Worm (Caenorhabditis elegans) whole organism, L3 larva: ENCODE results near the gene fbf-2.
A peak's percentile ranks its signal among the peaks of the same experiment; 100 is the strongest.

ENCODE experiments used
- ZK546.5 ChIP-seq: sonication (generic microtip); optimal IDR thresholded peaks from 2 replicates; lab custom pipeline; 2017; ENCODE audit warnings: missing biosample characterization, missing genetic modification characterization
- aly-2 ChIP-seq: fragments of 150-350 bp; optimal IDR thresholded peaks from 2 replicates; lab custom pipeline; 2014; ENCODE audit warnings: missing biosample characterization, missing genetic modification characterization
- elt-3 ChIP-seq, 3 experiments: fragments of 150-350 bp in 1 of 3; sonication (generic microtip) in 2 of 3; optimal IDR thresholded peaks; 2 replicates in 2 of 3; 4 replicates in 1 of 3; lab custom pipeline; 2014 to 2017; ENCODE audit warnings: missing biosample characterization in 3 of 3, missing genetic modification characterization in 3 of 3
- fkh-2 ChIP-seq: fragments of 150-350 bp; optimal IDR thresholded peaks from 2 replicates; lab custom pipeline; 2014; ENCODE audit warnings: missing biosample characterization, missing genetic modification reagents, missing genetic modification characterization
- lin-15B ChIP-seq: fragments of 150-350 bp; optimal IDR thresholded peaks from 2 replicates; lab custom pipeline; 2014; ENCODE audit warnings: missing biosample characterization, missing genetic modification characterization
- mdl-1 ChIP-seq: fragments of 150-350 bp; optimal IDR thresholded peaks from 2 replicates; lab custom pipeline; 2014; ENCODE audit warnings: missing biosample characterization, missing genetic modification characterization
- nhr-11 ChIP-seq: fragments of 150-350 bp; optimal IDR thresholded peaks from 2 replicates; lab custom pipeline; 2014; ENCODE audit warnings: missing biosample characterization, missing genetic modification characterization
- nhr-23 ChIP-seq: fragments of 150-350 bp; optimal IDR thresholded peaks from 2 replicates; lab custom pipeline; 2014; ENCODE audit warnings: missing biosample characterization, missing genetic modification reagents, missing genetic modification characterization
- nhr-28 ChIP-seq: fragments of 150-350 bp; optimal IDR thresholded peaks from 2 replicates; lab custom pipeline; 2014; ENCODE audit warnings: missing biosample characterization, missing genetic modification characterization
- nhr-67 ChIP-seq: fragments of 150-350 bp; optimal IDR thresholded peaks from 2 replicates; lab custom pipeline; 2014; ENCODE audit warnings: missing biosample characterization, missing genetic modification characterization
- pha-4 ChIP-seq: fragments of 150-350 bp; optimal IDR thresholded peaks from 2 replicates; lab custom pipeline; 2014; ENCODE audit warnings: missing biosample characterization, missing genetic modification reagents, missing genetic modification characterization
- sea-2 ChIP-seq: fragments of 150-350 bp; sonication (generic microtip); optimal IDR thresholded peaks from 4 replicates; lab custom pipeline; 2014; ENCODE audit warnings: missing biosample characterization, missing genetic modification reagents, missing genetic modification characterization
- unc-62 ChIP-seq: fragments of 150-350 bp; sonication (generic microtip); optimal IDR thresholded peaks from 4 replicates; lab custom pipeline; 2014; ENCODE audit warnings: missing biosample characterization, missing genetic modification reagents, missing genetic modification characterization
- zag-1 ChIP-seq: fragments of 150-350 bp; optimal IDR thresholded peaks from 2 replicates; lab custom pipeline; 2014; ENCODE audit warnings: missing biosample characterization, missing genetic modification characterization

- no peak for TF ChIP-seq fkh-2 (tag; lab: Kevin White, UChicago)
- no peak for TF ChIP-seq nhr-28 (tag; lab: Kevin White, UChicago)
- TF ChIP-seq zag-1: no peak
- no peak for TF ChIP-seq aly-2 (tag; lab: Kevin White, UChicago)
- no peak for TF ChIP-seq lin-15B (tag; lab: Kevin White, UChicago)
- TF ChIP-seq mdl-1 (tag; lab: Kevin White, UChicago): no peak
- TF ChIP-seq nhr-67 (tag; lab: Kevin White, UChicago): no peak
- TF ChIP-seq ZK546.5 (tag; lab: Kevin White, UChicago): no peak
- no peak for TF ChIP-seq sea-2 (GFP tag; lab: Kevin White, UChicago)
- TF ChIP-seq elt-3 (tag; optimal IDR thresholded peaks at IDR 0.05; lab: Kevin White, UChicago): no peak
- no peak for TF ChIP-seq nhr-23
- TF ChIP-seq unc-62 (GFP tag; lab: Kevin White, UChicago): no peak
- no peak for TF ChIP-seq nhr-11 (tag; lab: Kevin White, UChicago)
- peak; percentile 29 for TF ChIP-seq pha-4
Observed at ce11 chrII:6123513-6123912, 32.2 kb upstream of the fbf-2 start, which contains the start of gene C29H12.2.
